Worm (Caenorhabditis elegans) whole organism, L2 larva: Measurements from ENCODE around the gene F42A10.6.

Source experiments
- C34F6.9 ChIP-seq: fragments of 150-350 bp; optimal IDR thresholded peaks from 2 replicates; lab custom pipeline; 2014; ENCODE audit warnings: missing biosample characterization, missing genetic modification characterization
- F13H6.1 ChIP-seq: sonication (generic microtip); optimal IDR thresholded peaks from 2 replicates; lab custom pipeline; 2016; ENCODE audit warnings: missing genetic modification characterization, missing compliant biosample characterization
- R02D3.7 ChIP-seq: fragments of 150-350 bp; optimal IDR thresholded peaks from 2 replicates; lab custom pipeline; 2014; ENCODE audit warnings: missing biosample characterization, missing genetic modification characterization
- Y55F3AM.14 ChIP-seq: fragments of 200-800 bp; sonication (Bioruptor generic); optimal IDR thresholded peaks from 2 replicates; lab custom pipeline; 2018; ENCODE audit warnings: mild to moderate bottlenecking, missing genetic modification characterization, missing compliant biosample characterization
- ZK546.5 ChIP-seq: sonication (generic microtip); optimal IDR thresholded peaks from 2 replicates; lab custom pipeline; 2017; ENCODE audit warnings: missing biosample characterization, missing genetic modification characterization
- alr-1 ChIP-seq: fragments of 150-350 bp; optimal IDR thresholded peaks from 2 replicates; lab custom pipeline; 2014; ENCODE audit warnings: missing biosample characterization, missing genetic modification characterization
- aly-2 ChIP-seq: fragments of 150-350 bp; optimal IDR thresholded peaks from 2 replicates; lab custom pipeline; 2014; ENCODE audit warnings: missing biosample characterization, missing genetic modification characterization
- ama-1 ChIP-seq: fragments of 150-350 bp; optimal IDR thresholded peaks from 2 replicates; lab custom pipeline; 2018; ENCODE audit warnings: inconsistent platforms
- blmp-1 ChIP-seq: sonication (generic microtip); optimal IDR thresholded peaks from 2 replicates; lab custom pipeline; 2017; ENCODE audit warnings: missing genetic modification characterization, mild to moderate bottlenecking, missing compliant biosample characterization, antibody characterized with exemption, moderate library complexity; ENCODE audit not compliant: insufficient read depth
- ceh-16 ChIP-seq: fragments of 150-350 bp; optimal IDR thresholded peaks from 2 replicates; lab custom pipeline; 2014; ENCODE audit warnings: missing biosample characterization, missing genetic modification characterization
- egl-27 ChIP-seq: sonication (generic microtip); optimal IDR thresholded peaks from 3 replicates; lab custom pipeline; 2017; ENCODE audit warnings: missing biosample characterization, missing genetic modification reagents, missing genetic modification characterization
- elt-1 ChIP-seq: fragments of 150-350 bp; optimal IDR thresholded peaks from 2 replicates; lab custom pipeline; 2014; ENCODE audit warnings: missing biosample characterization, missing genetic modification characterization
- elt-3 ChIP-seq: sonication (generic microtip); optimal IDR thresholded peaks from 2 replicates; lab custom pipeline; 2017; ENCODE audit warnings: missing biosample characterization, missing genetic modification characterization
- fos-1 ChIP-seq: fragments of 150-350 bp; optimal IDR thresholded peaks from 2 replicates; lab custom pipeline; 2014; ENCODE audit warnings: missing biosample characterization, missing genetic modification characterization
- lin-13 ChIP-seq: fragments of 150-350 bp; optimal IDR thresholded peaks from 2 replicates; lab custom pipeline; 2014; ENCODE audit warnings: missing biosample characterization, missing genetic modification reagents, missing genetic modification characterization
- lin-39 ChIP-seq: fragments of 150-350 bp; optimal IDR thresholded peaks from 2 replicates; lab custom pipeline; 2014; ENCODE audit warnings: missing biosample characterization, missing genetic modification reagents, missing genetic modification characterization
- lsy-2 ChIP-seq, 2 experiments: fragments of 150-350 bp in 1 of 2; sonication (generic microtip) in 1 of 2; optimal IDR thresholded peaks; 2 replicates each; lab custom pipeline; 2014 to 2017; ENCODE audit warnings: missing biosample characterization in 2 of 2, missing genetic modification characterization in 2 of 2
- mab-5 ChIP-seq: fragments of 150-350 bp; optimal IDR thresholded peaks from 2 replicates; lab custom pipeline; 2014; ENCODE audit warnings: missing biosample characterization, missing genetic modification characterization
- mbf-1 ChIP-seq: sonication (generic microtip); optimal IDR thresholded peaks from 2 replicates; lab custom pipeline; 2017; ENCODE audit warnings: missing biosample characterization, missing genetic modification characterization
- mdl-1 ChIP-seq, 2 experiments: fragments of 150-350 bp in 1 of 2; sonication (generic microtip) in 1 of 2; optimal IDR thresholded peaks; 2 replicates each; lab custom pipeline; 2017; ENCODE audit warnings: missing biosample characterization in 2 of 2, missing genetic modification characterization in 2 of 2
- nhr-10 ChIP-seq: sonication (generic microtip); optimal IDR thresholded peaks from 2 replicates; lab custom pipeline; 2017; ENCODE audit warnings: missing biosample characterization, missing genetic modification characterization
- nhr-11 ChIP-seq: fragments of 150-350 bp; optimal IDR thresholded peaks from 2 replicates; lab custom pipeline; 2014; ENCODE audit warnings: missing biosample characterization, missing genetic modification characterization
- nhr-129 ChIP-seq: fragments of 150-350 bp; optimal IDR thresholded peaks from 2 replicates; lab custom pipeline; 2014; ENCODE audit warnings: missing biosample characterization, missing genetic modification characterization
- nhr-21 ChIP-seq: fragments of 150-350 bp; optimal IDR thresholded peaks from 2 replicates; lab custom pipeline; 2014; ENCODE audit warnings: missing biosample characterization, missing genetic modification characterization
- nhr-23 ChIP-seq: fragments of 150-350 bp; optimal IDR thresholded peaks from 2 replicates; lab custom pipeline; 2014; ENCODE audit warnings: missing biosample characterization, missing genetic modification reagents, missing genetic modification characterization
- nhr-237 ChIP-seq: fragments of 150-350 bp; optimal IDR thresholded peaks from 2 replicates; lab custom pipeline; 2014; ENCODE audit warnings: missing biosample characterization, missing genetic modification characterization
- nhr-25 ChIP-seq: fragments of 150-350 bp; sonication (generic microtip); optimal IDR thresholded peaks from 3 replicates; lab custom pipeline; 2014; ENCODE audit warnings: missing biosample characterization, missing genetic modification characterization
- nhr-6 ChIP-seq: fragments of 150-350 bp; optimal IDR thresholded peaks from 2 replicates; lab custom pipeline; 2014; ENCODE audit warnings: missing biosample characterization, missing genetic modification characterization
- nhr-77 ChIP-seq: fragments of 150-350 bp; optimal IDR thresholded peaks from 2 replicates; lab custom pipeline; 2014; ENCODE audit warnings: missing biosample characterization, missing genetic modification characterization
- skn-1 ChIP-seq: sonication (generic microtip); optimal IDR thresholded peaks from 2 replicates; lab custom pipeline; 2017; ENCODE audit warnings: missing biosample characterization, missing genetic modification characterization
- sma-3 ChIP-seq: sonication (generic microtip); optimal IDR thresholded peaks from 2 replicates; lab custom pipeline; 2016; ENCODE audit warnings: missing genetic modification reagents, missing genetic modification characterization, missing compliant biosample characterization
- sma-9 ChIP-seq, 2 experiments: fragments of 150-350 bp in 1 of 2; sonication (generic microtip) in 1 of 2; optimal IDR thresholded peaks; 2 replicates each; lab custom pipeline; 2014 to 2016; ENCODE audit warnings: missing genetic modification characterization in 2 of 2, mild to moderate bottlenecking in 1 of 2, missing biosample characterization in 1 of 2, missing compliant biosample characterization in 1 of 2, missing genetic modification reagents in 1 of 2, moderate library complexity in 1 of 2
- snpc-4 ChIP-seq: fragments of 150-350 bp; optimal IDR thresholded peaks from 2 replicates; lab custom pipeline; 2014; ENCODE audit warnings: missing biosample characterization, missing genetic modification characterization
- zag-1 ChIP-seq: fragments of 150-350 bp; optimal IDR thresholded peaks from 2 replicates; lab custom pipeline; 2014; ENCODE audit warnings: missing biosample characterization, missing genetic modification characterization

F42A10.6 gene

ce11 chrIII:6148684-6149083 lies 28.0 kb downstream of the F42A10.6 start:
- TF ChIP-seq nhr-6 (tag; lab: Kevin White, UChicago) (no peak), ama-1 (lab: Kevin White, UChicago) (no peak), egl-27 (no peak), nhr-10 (tag; lab: Kevin White, UChicago) (no peak), zag-1 (tag; lab: Kevin White, UChicago) (no peak)

DNA sequence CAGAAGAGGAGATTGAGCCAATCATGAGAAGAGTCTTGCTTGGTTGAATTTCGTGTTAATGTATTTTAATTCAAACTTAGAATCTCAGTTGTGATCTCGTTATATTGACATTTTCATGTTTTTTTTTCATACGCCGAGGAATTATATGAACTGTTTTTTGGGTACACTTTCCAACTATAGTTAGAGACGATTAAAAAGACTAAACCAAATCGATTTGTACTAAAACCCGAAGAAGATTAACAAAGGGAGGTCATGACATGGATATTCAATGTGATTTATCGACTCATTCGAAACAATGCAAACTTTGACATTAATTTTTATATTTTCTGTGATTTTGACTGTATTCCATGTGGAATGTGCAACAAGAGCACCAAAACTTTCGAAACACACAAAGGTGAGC lies 28.8 kb downstream of the F42A10.6 start, which contains the start of gene Y42G9A.2:
Gene Y42G9A.2, plus strand, starts transcription at position 284 of the 400 bp plus-strand sequence.
- TF ChIP-seq lin-39 (no peak), ZK546.5 (no peak), sma-9 (GFP tag; optimal IDR thresholded peaks at IDR 0.05; lab: Kevin White, UChicago) (peak; percentile 30), sma-9 (tag; optimal IDR thresholded peaks at IDR 0.05; lab: Kevin White, UChicago) (no peak), nhr-237 (no peak)

ce11 chrIII:6146797-6147196 lies 29.9 kb downstream of the F42A10.6 start:
- TF ChIP-seq mbf-1 (tag; lab: Kevin White, UChicago) = no peak
- no peak for TF ChIP-seq snpc-4 (tag; lab: Kevin White, UChicago)
- TF ChIP-seq nhr-11 (tag; lab: Kevin White, UChicago) = no peak
- TF ChIP-seq nhr-23 (tag; lab: Kevin White, UChicago) = no peak
- TF ChIP-seq lin-39 = no peak
- TF ChIP-seq F13H6.1 (tag; lab: Kevin White, UChicago) = no peak
- no peak for TF ChIP-seq mab-5 (tag; lab: Kevin White, UChicago)
- TF ChIP-seq zag-1 (tag; lab: Kevin White, UChicago) = no peak
- no peak for TF ChIP-seq ceh-16 (tag; lab: Kevin White, UChicago)
- TF ChIP-seq nhr-10 (tag; lab: Kevin White, UChicago) = no peak
- TF ChIP-seq nhr-237 = no peak
- TF ChIP-seq nhr-77 = no peak
- no peak for TF ChIP-seq aly-2 (tag; lab: Kevin White, UChicago)
- no peak for TF ChIP-seq Y55F3AM.14
- TF ChIP-seq alr-1 (tag; lab: Kevin White, UChicago) = no peak
- no peak for TF ChIP-seq nhr-21
- TF ChIP-seq C34F6.9 = no peak
- TF ChIP-seq lsy-2 (tag; optimal IDR thresholded peaks at IDR 0.05; lab: Kevin White, UChicago) = no peak

- TF ChIP-seq lin-13 (GFP tag; lab: Kevin White, UChicago) (no peak), sma-9 (GFP tag; optimal IDR thresholded peaks at IDR 0.05; lab: Kevin White, UChicago) (peak; percentile 5), sma-9 (tag; optimal IDR thresholded peaks at IDR 0.05; lab: Kevin White, UChicago) (no peak), skn-1 (tag; lab: Kevin White, UChicago) (peak; percentile 78), fos-1 (tag; lab: Kevin White, UChicago) (peak; percentile 35)
- TF ChIP-seq, all 48 proteins: peak for 3
Measured at ce11 chrIII:6145896-6146295, 30.8 kb downstream of the F42A10.6 start, which contains the start of gene Y42G9A.3. Gene Y42G9A.3 (plus strand): TSS chrIII:6146258.

ce11 chrIII:6145309-6145708 lies 31.4 kb downstream of the F42A10.6 start:
- TF ChIP-seq elt-3 (tag; lab: Kevin White, UChicago) (no peak), sma-3 (peak; percentile 62), sma-9 (GFP tag; optimal IDR thresholded peaks at IDR 0.05; lab: Kevin White, UChicago) (peak; percentile 87), sma-9 (tag; optimal IDR thresholded peaks at IDR 0.05; lab: Kevin White, UChicago) (no peak), elt-1 (tag; lab: Kevin White, UChicago) (no peak), nhr-21 (peak; percentile 88), C34F6.9 (no peak), nhr-25 (tag; lab: Kevin White, UChicago) (peak; percentile 75), R02D3.7 (tag; lab: Kevin White, UChicago) (no peak), Y55F3AM.14 (no peak), blmp-1 (tag; lab: Kevin White, UChicago) (peak; percentile 22), fos-1 (tag; lab: Kevin White, UChicago) (peak; percentile 26), ama-1 (lab: Kevin White, UChicago) (no peak), mdl-1 (tag; optimal IDR thresholded peaks at IDR 0.05; lab: Kevin White, UChicago) (peak in 1 of 2 experiments; percentile 14), skn-1 (tag; lab: Kevin White, UChicago) (no peak), nhr-129 (tag; lab: Kevin White, UChicago) (peak; percentile 40)
